Worm (Caenorhabditis elegans): ENCODE results near the gene pqn-62.

The pqn-62 gene

DNA sequence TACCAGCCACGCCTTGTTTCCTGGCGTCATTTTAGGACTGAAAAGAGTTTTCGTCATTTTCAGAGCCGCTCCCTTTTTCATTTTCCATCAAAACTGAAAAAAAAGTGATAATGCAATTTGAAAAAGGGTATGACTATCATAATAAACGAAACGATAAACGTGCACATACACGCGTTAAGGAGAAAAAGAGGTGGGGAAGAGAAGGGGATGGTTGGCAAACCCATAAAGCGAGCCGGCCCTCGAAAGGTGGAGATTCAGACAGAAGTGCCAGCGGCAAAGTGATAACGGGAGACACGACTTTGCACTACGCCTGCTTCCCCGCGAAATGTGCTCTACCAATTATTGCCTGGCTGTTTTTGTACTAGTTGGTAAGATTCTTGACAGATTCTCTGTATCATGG lies 56.9 kb downstream of the pqn-62 start, which contains the start of gene nspg-14:
TSS of gene nspg-14 (plus strand) at position 250 of the 400 bp plus-strand sequence.
- TF ChIP-seq him-1 (tag; optimal IDR thresholded peaks at IDR 0.05), result no peak
- TF ChIP-seq dao-5 (tag; optimal IDR thresholded peaks at IDR 0.05), result no peak
- no peak for TF ChIP-seq W03F9.2 (tag; optimal IDR thresholded peaks at IDR 0.05)

Data from whole organism, L4/young adult.